In the genomic region with DNA sequence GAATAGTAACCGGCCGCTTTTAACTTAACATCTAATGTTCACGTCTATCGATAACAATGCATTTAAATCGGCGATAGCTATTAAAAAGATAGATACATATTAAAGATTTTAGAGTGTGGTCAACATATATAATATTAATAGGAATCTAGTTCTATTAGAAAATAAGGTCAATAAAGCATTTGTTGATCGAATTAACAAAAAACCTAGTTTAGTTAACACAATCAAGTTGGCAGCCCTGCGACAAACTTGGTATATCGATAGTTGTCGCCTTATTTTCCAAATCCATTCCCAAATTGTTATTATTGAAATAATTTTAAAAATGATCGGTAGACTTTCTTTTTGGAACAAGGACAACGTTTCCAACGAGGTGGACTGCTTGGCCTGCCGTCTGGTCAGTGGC, we compare ENCODE assay signal across 1 fruit fly cellular context.
A peak's percentile ranks its signal among the peaks of the same experiment; 100 is the strongest.
TF ChIP-seq lines count a peak whose summit lies in the region.

TSS of gene CG31251 (minus strand) at position 62 of the 400 bp plus-strand sequence.
TSS of gene CG31360 (plus strand) at position 244 of the 400 bp plus-strand sequence.

TF ChIP-seq in whole organism, embryonic, 481 proteins besides CTCF, POLR2A, EP300 and RAD21 (continued from another document and continues in another):
- no peak for TF ChIP-seq BtbVII (GFP tag; optimal IDR thresholded peaks at IDR 0.05; lab: Kevin White, UChicago)
- no peak for TF ChIP-seq nerfin-1 (tag; optimal IDR thresholded peaks at IDR 0.05; lab: Kevin White, UChicago)
- no peak for TF ChIP-seq CG10654 (GFP tag; optimal IDR thresholded peaks at IDR 0.05; lab: Kevin White, UChicago)
- peak; percentile 95 for TF ChIP-seq CG13287 (GFP tag; IDR thresholded peaks at IDR 0.05; lab: Robert Waterston, UW; ENCODE audit: partially characterized antibody)
- TF ChIP-seq gcm (GFP tag; optimal IDR thresholded peaks at IDR 0.05; lab: Kevin White, UChicago): no peak
- no peak for TF ChIP-seq tio (GFP tag; optimal IDR thresholded peaks at IDR 0.05; lab: Kevin White, UChicago)
- no peak for TF ChIP-seq fd96Cb (tag; optimal IDR thresholded peaks at IDR 0.05; lab: Kevin White, UChicago)
- TF ChIP-seq dati (GFP tag; IDR thresholded peaks at IDR 0.05; lab: Robert Waterston, UW): no peak
- no peak for TF ChIP-seq ab (GFP tag; optimal IDR thresholded peaks at IDR 0.05; lab: Kevin White, UChicago)
- no peak for TF ChIP-seq caup (GFP tag; optimal IDR thresholded peaks at IDR 0.05; lab: Kevin White, UChicago; ENCODE audit: severe bottlenecking)
- peak; percentile 22 for TF ChIP-seq Sin3A (optimal IDR thresholded peaks at IDR 0.05; lab: Kevin White, UChicago)
- TF ChIP-seq gsb-n (tag; optimal IDR thresholded peaks at IDR 0.05; lab: Kevin White, UChicago): no peak
- TF ChIP-seq dimm (GFP tag; IDR thresholded peaks at IDR 0.05; lab: Robert Waterston, UW): no peak
- TF ChIP-seq CG12391 (tag; optimal IDR thresholded peaks at IDR 0.05; lab: Kevin White, UChicago): peak; percentile 42
- no peak for TF ChIP-seq E2f1 (GFP tag; IDR thresholded peaks at IDR 0.05; lab: Robert Waterston, UW)
- TF ChIP-seq Dip2 (GFP tag; IDR thresholded peaks at IDR 0.05; lab: Robert Waterston, UW): no peak
- 0 out of 4 replicates have a peak, but pooled peaks have one; percentile 61 for TF ChIP-seq chinmo (GFP tag; IDR thresholded peaks at IDR 0.05; lab: Robert Waterston, UW; ENCODE audit: partially characterized antibody)
- no peak for TF ChIP-seq fru (optimal IDR thresholded peaks at IDR 0.05; lab: Kevin White, UChicago)
- TF ChIP-seq CG4404 (GFP tag; IDR thresholded peaks at IDR 0.05; lab: Robert Waterston, UW): no peak
- TF ChIP-seq CG3281 (GFP tag; optimal IDR thresholded peaks at IDR 0.05; lab: Kevin White, UChicago): no peak
- peak; percentile 9 for TF ChIP-seq CG4617 (GFP tag; optimal IDR thresholded peaks at IDR 0.05; lab: Kevin White, UChicago; ENCODE audit: borderline replicate concordance)
- peak; percentile 22 for TF ChIP-seq YL-1 (GFP tag; optimal IDR thresholded peaks at IDR 0.05; lab: Kevin White, UChicago)
- TF ChIP-seq CG33213 (GFP tag; optimal IDR thresholded peaks at IDR 0.05; lab: Kevin White, UChicago): no peak
- TF ChIP-seq toy (GFP tag; IDR thresholded peaks at IDR 0.05; lab: Robert Waterston, UW): no peak
- TF ChIP-seq bsh (GFP tag; optimal IDR thresholded peaks at IDR 0.05; lab: Kevin White, UChicago): no peak
- no peak for TF ChIP-seq NFAT (GFP tag; IDR thresholded peaks at IDR 0.05; lab: Robert Waterston, UW)
- TF ChIP-seq CG6765 (GFP tag; optimal IDR thresholded peaks at IDR 0.05; lab: Kevin White, UChicago): no peak
- TF ChIP-seq ci (GFP tag; IDR thresholded peaks at IDR 0.05; lab: Robert Waterston, UW): no peak
- TF ChIP-seq CG8359 (GFP tag; optimal IDR thresholded peaks at IDR 0.05; lab: Kevin White, UChicago; ENCODE audit: borderline replicate concordance): no peak
- TF ChIP-seq CG6791 (GFP tag; IDR thresholded peaks at IDR 0.05; lab: Robert Waterston, UW; ENCODE audit: partially characterized antibody): peak; percentile 74
- TF ChIP-seq CG6175 (GFP tag; IDR thresholded peaks at IDR 0.05; lab: Robert Waterston, UW): no peak
- TF ChIP-seq CG9932 (GFP tag; IDR thresholded peaks at IDR 0.05; lab: Robert Waterston, UW): no peak
- TF ChIP-seq HmgD (GFP tag; optimal IDR thresholded peaks at IDR 0.05; lab: Kevin White, UChicago): no peak
- TF ChIP-seq Max (GFP tag; optimal IDR thresholded peaks at IDR 0.05; lab: Kevin White, UChicago): no peak
- peak; percentile 94 for TF ChIP-seq HLH4C (GFP tag; IDR thresholded peaks at IDR 0.05; lab: Robert Waterston, UW; ENCODE audit: partially characterized antibody)
- no peak for TF ChIP-seq ranshi (GFP tag; IDR thresholded peaks at IDR 0.05; lab: Robert Waterston, UW)
- TF ChIP-seq pum (GFP tag; optimal IDR thresholded peaks at IDR 0.05; lab: Kevin White, UChicago): no peak
- TF ChIP-seq Spps (tag; optimal IDR thresholded peaks at IDR 0.05; lab: Kevin White, UChicago): no peak
- no peak for TF ChIP-seq Mrtf (GFP tag; IDR thresholded peaks at IDR 0.05; lab: Robert Waterston, UW)
- TF ChIP-seq stwl (tag; optimal IDR thresholded peaks at IDR 0.05; lab: Kevin White, UChicago): peak; percentile 88
- TF ChIP-seq sna (GFP tag; IDR thresholded peaks at IDR 0.05; lab: Robert Waterston, UW; ENCODE audit: partially characterized antibody): peak; percentile 91
- TF ChIP-seq CG17328 (GFP tag; IDR thresholded peaks at IDR 0.05; lab: Robert Waterston, UW): no peak
- peak; percentile 72 for TF ChIP-seq tna (GFP tag; IDR thresholded peaks at IDR 0.05; lab: Robert Waterston, UW; ENCODE audit: partially characterized antibody)
- peak; percentile 66 for TF ChIP-seq CG2129 (GFP tag; IDR thresholded peaks at IDR 0.05; lab: Robert Waterston, UW; ENCODE audit: partially characterized antibody)
- TF ChIP-seq jing (GFP tag; optimal IDR thresholded peaks at IDR 0.05; lab: Kevin White, UChicago): no peak
- no peak for TF ChIP-seq ara (GFP tag; IDR thresholded peaks at IDR 0.05; lab: Robert Waterston, UW)
- TF ChIP-seq PHDP (tag; optimal IDR thresholded peaks at IDR 0.05; lab: Kevin White, UChicago): peak; percentile 3
- no peak for TF ChIP-seq Rfx (GFP tag; IDR thresholded peaks at IDR 0.05; lab: Robert Waterston, UW)
- TF ChIP-seq CG31441 (GFP tag; IDR thresholded peaks at IDR 0.05; lab: Robert Waterston, UW): no peak
- no peak for TF ChIP-seq sr (GFP tag; IDR thresholded peaks at IDR 0.05; lab: Robert Waterston, UW)
- TF ChIP-seq Deaf1 (tag; optimal IDR thresholded peaks at IDR 0.05; lab: Kevin White, UChicago): no peak
- peak; percentile 76 for TF ChIP-seq inv (GFP tag; IDR thresholded peaks at IDR 0.05; lab: Robert Waterston, UW; ENCODE audit: partially characterized antibody)
- TF ChIP-seq CG9609 (GFP tag; optimal IDR thresholded peaks at IDR 0.05; lab: Kevin White, UChicago): no peak
- TF ChIP-seq CG11085 (GFP tag; IDR thresholded peaks at IDR 0.05; lab: Robert Waterston, UW): no peak
- TF ChIP-seq CG1603 (tag; optimal IDR thresholded peaks at IDR 0.05; lab: Kevin White, UChicago): no peak
- peak; percentile 89 for TF ChIP-seq hb (GFP tag; IDR thresholded peaks at IDR 0.05; lab: Robert Waterston, UW; ENCODE audit: partially characterized antibody)
- peak; percentile 59 for TF ChIP-seq CG3995 (GFP tag; optimal IDR thresholded peaks at IDR 0.05; lab: Kevin White, UChicago)
- no peak for TF ChIP-seq CG2875 (GFP tag; optimal IDR thresholded peaks at IDR 0.05; lab: Kevin White, UChicago)
- no peak for TF ChIP-seq CG11504 (tag; optimal IDR thresholded peaks at IDR 0.05; lab: Kevin White, UChicago)
- TF ChIP-seq grn (GFP tag; optimal IDR thresholded peaks at IDR 0.05; lab: Kevin White, UChicago): no peak
- TF ChIP-seq CG13123 (GFP tag; optimal IDR thresholded peaks at IDR 0.05; lab: Kevin White, UChicago): no peak
- TF ChIP-seq CoRest (tag; optimal IDR thresholded peaks at IDR 0.05; lab: Kevin White, UChicago): peak; percentile 29
- no peak for TF ChIP-seq lmd (GFP tag; IDR thresholded peaks at IDR 0.05; lab: Robert Waterston, UW)
- no peak for TF ChIP-seq Tbp (GFP tag; optimal IDR thresholded peaks at IDR 0.05; lab: Kevin White, UChicago)
- no peak for TF ChIP-seq ato (GFP tag; IDR thresholded peaks at IDR 0.05; lab: Robert Waterston, UW; ENCODE audit: partially characterized antibody)
- TF ChIP-seq CG3838 (GFP tag; optimal IDR thresholded peaks at IDR 0.05; lab: Kevin White, UChicago): no peak
- TF ChIP-seq MBD-R2 (GFP tag; IDR thresholded peaks at IDR 0.05; lab: Robert Waterston, UW): peak; percentile 70; the same call in 1 of the 2 replicates
- TF ChIP-seq CG15601 (tag; optimal IDR thresholded peaks at IDR 0.05; lab: Kevin White, UChicago): no peak
- no peak for TF ChIP-seq Optix (GFP tag; IDR thresholded peaks at IDR 0.05; lab: Robert Waterston, UW)
- TF ChIP-seq scrt (GFP tag; optimal IDR thresholded peaks at IDR 0.05; lab: Kevin White, UChicago): no peak
- TF ChIP-seq Fer3 (tag; optimal IDR thresholded peaks at IDR 0.05; lab: Kevin White, UChicago): no peak
- TF ChIP-seq da (GFP tag; optimal IDR thresholded peaks at IDR 0.05; lab: Kevin White, UChicago): no peak
- peak; percentile 91 for TF ChIP-seq unc-4 (GFP tag; IDR thresholded peaks at IDR 0.05; lab: Robert Waterston, UW; ENCODE audit: partially characterized antibody)
- TF ChIP-seq yki (optimal IDR thresholded peaks at IDR 0.05; lab: Kevin White, UChicago): no peak
- no peak for TF ChIP-seq ro (GFP tag; IDR thresholded peaks at IDR 0.05; lab: Robert Waterston, UW)
- TF ChIP-seq CG15479 (GFP tag; optimal IDR thresholded peaks at IDR 0.05; lab: Kevin White, UChicago): no peak
- no peak for TF ChIP-seq Sry-β (GFP tag; optimal IDR thresholded peaks at IDR 0.05; lab: Kevin White, UChicago)
- peak; percentile 19 for TF ChIP-seq grau (tag; optimal IDR thresholded peaks at IDR 0.05; lab: Kevin White, UChicago)
- no peak for TF ChIP-seq ken (GFP tag; IDR thresholded peaks at IDR 0.05; lab: Robert Waterston, UW)
- TF ChIP-seq p53 (GFP tag; optimal IDR thresholded peaks at IDR 0.05; lab: Kevin White, UChicago): no peak
- peak; percentile 45 for TF ChIP-seq pzg (GFP tag; optimal IDR thresholded peaks at IDR 0.05; lab: Kevin White, UChicago)
- TF ChIP-seq CG2116 (GFP tag; optimal IDR thresholded peaks at IDR 0.05; lab: Kevin White, UChicago): peak; percentile 32
- TF ChIP-seq Asciz (GFP tag; optimal IDR thresholded peaks at IDR 0.05; lab: Kevin White, UChicago): no peak
- no peak for TF ChIP-seq CG17186 (GFP tag; optimal IDR thresholded peaks at IDR 0.05; lab: Kevin White, UChicago)
- TF ChIP-seq CG11696 (GFP tag; IDR thresholded peaks at IDR 0.05; lab: Robert Waterston, UW): no peak
- no peak for TF ChIP-seq twi (tag; optimal IDR thresholded peaks at IDR 0.05; lab: Kevin White, UChicago)
- no peak for TF ChIP-seq mirr (GFP tag; optimal IDR thresholded peaks at IDR 0.05; lab: Kevin White, UChicago)
- TF ChIP-seq Bdp1 (GFP tag; optimal IDR thresholded peaks at IDR 0.05; lab: Kevin White, UChicago): no peak
- TF ChIP-seq Sox102F (GFP tag; optimal IDR thresholded peaks at IDR 0.05; lab: Kevin White, UChicago): no peak
- no peak for TF ChIP-seq so (GFP tag; IDR thresholded peaks at IDR 0.05; lab: Robert Waterston, UW)
- TF ChIP-seq cg (GFP tag; optimal IDR thresholded peaks at IDR 0.05; lab: Kevin White, UChicago): no peak
- peak; percentile 90 for TF ChIP-seq Scr (GFP tag; IDR thresholded peaks at IDR 0.05; lab: Robert Waterston, UW; ENCODE audit: partially characterized antibody)
- TF ChIP-seq Dref (GFP tag; IDR thresholded peaks at IDR 0.05; lab: Robert Waterston, UW): peak; percentile 64
- no peak for TF ChIP-seq ATbp (GFP tag; optimal IDR thresholded peaks at IDR 0.05; lab: Kevin White, UChicago)
- no peak for TF ChIP-seq CG6689 (GFP tag; IDR thresholded peaks at IDR 0.05; lab: Robert Waterston, UW)
- peak; percentile 88 for TF ChIP-seq hbn (GFP tag; IDR thresholded peaks at IDR 0.05; lab: Robert Waterston, UW; ENCODE audit: partially characterized antibody)
- TF ChIP-seq CG2678 (tag; optimal IDR thresholded peaks at IDR 0.05; lab: Kevin White, UChicago): no peak
- peak; percentile 84 for TF ChIP-seq CG16813 (GFP tag; IDR thresholded peaks at IDR 0.05; lab: Robert Waterston, UW; ENCODE audit: partially characterized antibody)
- no peak for TF ChIP-seq Eip74EF (GFP tag; optimal IDR thresholded peaks at IDR 0.05; lab: Kevin White, UChicago)
- TF ChIP-seq CG7556 (GFP tag; optimal IDR thresholded peaks at IDR 0.05; lab: Kevin White, UChicago): no peak
- TF ChIP-seq CG30403 (GFP tag; optimal IDR thresholded peaks at IDR 0.05; lab: Kevin White, UChicago): no peak
- TF ChIP-seq CG8478 (optimal IDR thresholded peaks at IDR 0.05; lab: Kevin White, UChicago): no peak
- TF ChIP-seq MESR4 (GFP tag; optimal IDR thresholded peaks at IDR 0.05; lab: Kevin White, UChicago): peak; percentile 15
- TF ChIP-seq vnd (GFP tag; IDR thresholded peaks at IDR 0.05; lab: Robert Waterston, UW; ENCODE audit: partially characterized antibody): peak; percentile 77
- no peak for TF ChIP-seq CG1832 (GFP tag; optimal IDR thresholded peaks at IDR 0.05; lab: Kevin White, UChicago)
- TF ChIP-seq aop (GFP tag; IDR thresholded peaks at IDR 0.05; lab: Robert Waterston, UW): no peak
- no peak for TF ChIP-seq usp (GFP tag; optimal IDR thresholded peaks at IDR 0.05; lab: Kevin White, UChicago)
- TF ChIP-seq btn (GFP tag; optimal IDR thresholded peaks at IDR 0.05; lab: Kevin White, UChicago): no peak
- peak; percentile 59; the same call in 2 of the 3 replicates for TF ChIP-seq row (GFP tag; IDR thresholded peaks at IDR 0.05; lab: Robert Waterston, UW)
- TF ChIP-seq CG13296 (GFP tag; optimal IDR thresholded peaks at IDR 0.05; lab: Kevin White, UChicago): no peak
- TF ChIP-seq Ssrp (tag; optimal IDR thresholded peaks at IDR 0.05; lab: Kevin White, UChicago): no peak
- no peak for TF ChIP-seq sd (tag; optimal IDR thresholded peaks at IDR 0.05; lab: Kevin White, UChicago)
- no peak for TF ChIP-seq wor (GFP tag; IDR thresholded peaks at IDR 0.05; lab: Robert Waterston, UW)
- no peak for TF ChIP-seq CG4360 (GFP tag; IDR thresholded peaks at IDR 0.05; lab: Robert Waterston, UW)
- no peak for TF ChIP-seq CG1602 (GFP tag; optimal IDR thresholded peaks at IDR 0.05; lab: Kevin White, UChicago)
- no peak for TF ChIP-seq CG17385 (GFP tag; optimal IDR thresholded peaks at IDR 0.05; lab: Kevin White, UChicago)
- TF ChIP-seq sc (optimal IDR thresholded peaks at IDR 0.05; lab: Kevin White, UChicago): no peak
- TF ChIP-seq sc (GFP tag; optimal IDR thresholded peaks at IDR 0.05; lab: Kevin White, UChicago): no peak
- TF ChIP-seq Dp (GFP tag; optimal IDR thresholded peaks at IDR 0.05; lab: Kevin White, UChicago): peak; percentile 37
- TF ChIP-seq sens (GFP tag; lab: Kevin White, UChicago): peak; percentile 55
- TF ChIP-seq gsb (GFP tag; IDR thresholded peaks at IDR 0.05; lab: Robert Waterston, UW): no peak
- TF ChIP-seq C15 (GFP tag; IDR thresholded peaks at IDR 0.05; lab: Robert Waterston, UW): no peak
- no peak for TF ChIP-seq CG8089 (GFP tag; optimal IDR thresholded peaks at IDR 0.05; lab: Kevin White, UChicago)
- no peak for TF ChIP-seq crp (GFP tag; optimal IDR thresholded peaks at IDR 0.05; lab: Kevin White, UChicago)
- TF ChIP-seq B-H2 (GFP tag; optimal IDR thresholded peaks at IDR 0.05; lab: Kevin White, UChicago): no peak
- TF ChIP-seq CG13894 (tag; optimal IDR thresholded peaks at IDR 0.05; lab: Kevin White, UChicago): no peak
- TF ChIP-seq Fer2 (tag; optimal IDR thresholded peaks at IDR 0.05; lab: Kevin White, UChicago): no peak
- peak; percentile 95 for TF ChIP-seq CG34224 (GFP tag; IDR thresholded peaks at IDR 0.05; lab: Robert Waterston, UW; ENCODE audit: partially characterized antibody)
- no peak for TF ChIP-seq CG10274 (GFP tag; optimal IDR thresholded peaks at IDR 0.05; lab: Kevin White, UChicago)
- TF ChIP-seq CG4282 (GFP tag; optimal IDR thresholded peaks at IDR 0.05; lab: Kevin White, UChicago): no peak
